Worm (Caenorhabditis elegans) whole organism, young adult: ENCODE results near the gene C54F6.6.

Experiments
- C06A6.2 ChIP-seq: fragments of 200-800 bp; sonication (Bioruptor generic); conservative IDR thresholded peaks from 2 replicates; pipeline ENCODE4 v1.3.6; 2022; ENCODE audit warnings: missing genetic modification characterization, missing compliant biosample characterization
- F37B4.10 ChIP-seq: fragments of 200-800 bp; sonication (Bioruptor generic); IDR thresholded peaks from 2 replicates; pipeline ENCODE4 v1.3.6; 2022; ENCODE audit warnings: missing genetic modification characterization, missing compliant biosample characterization
- ama-1 ChIP-seq, 3 experiments: fragments of 150-350 bp in 1 of 3; sonication (generic microtip) in 2 of 3; optimal IDR thresholded peaks; 2 replicates each; lab custom pipeline; 2014 to 2018; ENCODE audit warnings: missing biosample characterization in 2 of 3, missing genetic modification characterization in 2 of 3, missing genetic modification reagents in 2 of 3
- aptf-3 ChIP-seq: fragments of 200-800 bp; sonication (Bioruptor generic); IDR thresholded peaks from 2 replicates; pipeline ENCODE4 v1.3.6; 2022; ENCODE audit warnings: missing genetic modification characterization, missing compliant biosample characterization
- attf-5 ChIP-seq: fragments of 200-800 bp; sonication (Bioruptor generic); optimal IDR thresholded peaks from 2 replicates; lab custom pipeline; 2018; ENCODE audit warnings: mild to moderate bottlenecking, missing genetic modification characterization, missing compliant biosample characterization
- cebp-1 ChIP-seq, 2 experiments: fragments of 200-800 bp in 1 of 2; sonication (Bioruptor generic) in 1 of 2; sonication (generic microtip) in 1 of 2; IDR thresholded peaks in 1 of 2; optimal IDR thresholded peaks in 1 of 2; 2 replicates each; pipeline versions ENCODE4 v1.3.6 to Lab custom; 2017 to 2022; ENCODE audit warnings: missing compliant biosample characterization in 2 of 2, missing genetic modification characterization in 2 of 2, mild to moderate bottlenecking in 1 of 2, missing genetic modification reagents in 1 of 2, moderate library complexity in 1 of 2
- efl-1 ChIP-seq: fragments of 150-350 bp; optimal IDR thresholded peaks from 2 replicates; lab custom pipeline; 2014; ENCODE audit warnings: missing biosample characterization, missing genetic modification reagents, missing genetic modification characterization
- egl-18 ChIP-seq: fragments of 200-800 bp; sonication (Bioruptor generic); IDR thresholded peaks from 2 replicates; pipeline ENCODE4 v1.3.6; 2022; ENCODE audit warnings: missing genetic modification reagents, missing genetic modification characterization, missing compliant biosample characterization
- nfya-2 ChIP-seq: fragments of 200-800 bp; sonication (Bioruptor generic); IDR thresholded peaks from 2 replicates; pipeline ENCODE4 v1.3.6; 2022; ENCODE audit warnings: missing genetic modification reagents, missing genetic modification characterization, missing compliant biosample characterization
- snpc-1.1 ChIP-seq: sonication (generic microtip); optimal IDR thresholded peaks from 2 replicates; lab custom pipeline; 2017; ENCODE audit warnings: missing genetic modification characterization, mild to moderate bottlenecking, missing compliant biosample characterization, antibody characterized with exemption, moderate library complexity, missing genotype, missing genetic modification reagents; ENCODE audit not compliant: insufficient read depth

- TF ChIP-seq aptf-3 (no peak), egl-18 (no peak), ama-1 (optimal IDR thresholded peaks at IDR 0.05; lab: Kevin White, UChicago) (no peak), ama-1 (GFP tag; optimal IDR thresholded peaks at IDR 0.05; lab: Kevin White, UChicago) (no peak), F37B4.10 (GFP tag; lab: Robert Waterston, UW) (no peak), cebp-1 (GFP tag; IDR thresholded peaks at IDR 0.05; lab: Robert Waterston, UW) (no peak), cebp-1 (tag; optimal IDR thresholded peaks at IDR 0.05; lab: Kevin White, UChicago) (no peak), attf-5 (GFP tag; lab: Kevin White, UChicago) (no peak), C06A6.2 (GFP tag; lab: Robert Waterston, UW) (no peak), snpc-1.1 (tag; lab: Kevin White, UChicago) (no peak), efl-1 (no peak), nfya-2 (GFP tag; lab: Robert Waterston, UW) (no peak)
Measured at ce11 chrV:7487518-7487917, 36.0 kb upstream of the C54F6.6 start, which contains the start of gene srbc-7.
